Worm (Caenorhabditis elegans): Measurements from ENCODE around the gene del-2.

DNA sequence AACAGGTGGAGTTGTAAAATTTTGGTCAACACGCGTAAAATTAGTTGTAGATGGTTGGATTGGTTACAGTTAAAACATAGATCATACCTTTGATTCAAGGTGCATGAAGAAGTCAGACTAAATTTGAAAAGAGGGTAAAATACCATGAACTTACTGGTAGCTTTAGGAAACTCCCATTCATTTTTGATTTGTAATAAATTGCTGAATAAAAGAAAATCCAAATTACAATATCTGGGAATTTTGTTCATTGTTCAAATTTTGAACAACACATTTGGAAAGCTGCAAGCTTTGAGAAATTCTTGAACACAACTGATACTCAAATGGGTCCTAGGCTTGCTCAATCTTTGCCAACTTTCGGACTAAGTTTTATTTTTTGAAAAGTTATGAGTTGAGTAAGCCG is 36.2 kb upstream of the del-2 start:
- TF ChIP-seq mcd-1 (GFP tag; IDR thresholded peaks at IDR 0.05) (no peak), madf-8 (GFP tag; conservative IDR thresholded peaks at IDR 0.05) (no peak), ztf-18 (tag; optimal IDR thresholded peaks at IDR 0.05) (no peak), ceh-91 (GFP tag; IDR thresholded peaks at IDR 0.05) (no peak), mxl-1 (tag; optimal IDR thresholded peaks at IDR 0.05) (no peak), lin-26 (GFP tag; IDR thresholded peaks at IDR 0.05) (no peak), tbx-9 (tag; optimal IDR thresholded peaks at IDR 0.05; ENCODE audit: borderline replicate concordance) (no peak), lin-40 (tag; optimal IDR thresholded peaks at IDR 0.05) (no peak), lin-54 (GFP tag; optimal IDR thresholded peaks at IDR 0.05) (no peak), ama-1 (optimal IDR thresholded peaks at IDR 0.05) (no peak), ama-1 (GFP tag; optimal IDR thresholded peaks at IDR 0.05) (no peak)
